Worm (Caenorhabditis elegans) whole organism, mixed stage, embryonic: ENCODE data around the gene hlh-15.
A peak's percentile ranks its signal among the peaks of the same experiment; 100 is the strongest.

Experiments
- M03D4.4 ChIP-seq: sonication (generic microtip); optimal IDR thresholded peaks from 2 replicates; lab custom pipeline; 2017; ENCODE audit warnings: mild to moderate bottlenecking, missing genetic modification characterization, missing compliant biosample characterization
- bed-3 ChIP-seq: fragments of 200-800 bp; sonication (Bioruptor generic); optimal IDR thresholded peaks from 3 replicates; lab custom pipeline; 2018; ENCODE audit warnings: mild to moderate bottlenecking, missing genetic modification characterization, moderate library complexity, missing compliant biosample characterization
- blmp-1 ChIP-seq: fragments of 150-350 bp; optimal IDR thresholded peaks from 2 replicates; lab custom pipeline; 2014; ENCODE audit warnings: missing biosample characterization, missing genetic modification characterization
- ceh-39 ChIP-seq: fragments of 150-350 bp; optimal IDR thresholded peaks from 2 replicates; lab custom pipeline; 2014; ENCODE audit warnings: missing biosample characterization, missing genetic modification characterization
- ceh-83 ChIP-seq: fragments of 200-800 bp; sonication (Bioruptor generic); optimal IDR thresholded peaks from 2 replicates; lab custom pipeline; 2018; ENCODE audit warnings: mild to moderate bottlenecking, missing genetic modification characterization, missing compliant biosample characterization
- ces-1 ChIP-seq: fragments of 150-350 bp; optimal IDR thresholded peaks from 2 replicates; lab custom pipeline; 2014; ENCODE audit warnings: missing biosample characterization, missing genetic modification reagents, missing genetic modification characterization
- cnd-1 ChIP-seq: fragments of 200-800 bp; sonication (Bioruptor generic); optimal IDR thresholded peaks from 2 replicates; lab custom pipeline; 2018; ENCODE audit warnings: mild to moderate bottlenecking, missing genetic modification characterization, missing compliant biosample characterization
- drap-1 ChIP-seq: fragments of 200-800 bp; sonication (Bioruptor generic); optimal IDR thresholded peaks from 3 replicates; lab custom pipeline; 2018; ENCODE audit warnings: mild to moderate bottlenecking, missing genetic modification characterization, missing compliant biosample characterization
- elt-1 ChIP-seq: sonication (generic microtip); optimal IDR thresholded peaks from 2 replicates; lab custom pipeline; 2017; ENCODE audit warnings: missing genetic modification characterization, mild to moderate bottlenecking, missing compliant biosample characterization, antibody characterized with exemption, moderate library complexity, borderline replicate concordance; ENCODE audit not compliant: insufficient read depth
- elt-3 ChIP-seq: fragments of 150-350 bp; optimal IDR thresholded peaks from 2 replicates; lab custom pipeline; 2014; ENCODE audit warnings: missing biosample characterization, missing genetic modification characterization
- ham-2 ChIP-seq: fragments of 200-800 bp; sonication (Bioruptor generic); optimal IDR thresholded peaks from 2 replicates; lab custom pipeline; 2018; ENCODE audit warnings: mild to moderate bottlenecking, missing genetic modification characterization, missing compliant biosample characterization
- hlh-1 ChIP-seq: fragments of 150-350 bp; optimal IDR thresholded peaks from 2 replicates; lab custom pipeline; 2014; ENCODE audit warnings: missing biosample characterization, missing genetic modification reagents, missing genetic modification characterization
- lin-13 ChIP-seq: fragments of 150-350 bp; optimal IDR thresholded peaks from 2 replicates; lab custom pipeline; 2014; ENCODE audit warnings: missing biosample characterization, missing genetic modification characterization
- lin-32 ChIP-seq: fragments of 200-800 bp; sonication (Bioruptor generic); optimal IDR thresholded peaks from 2 replicates; lab custom pipeline; 2018; ENCODE audit warnings: mild to moderate bottlenecking, missing genetic modification characterization, missing compliant biosample characterization
- mab-5 ChIP-seq: fragments of 150-350 bp; optimal IDR thresholded peaks from 2 replicates; lab custom pipeline; 2014; ENCODE audit warnings: missing biosample characterization, missing genetic modification characterization
- mep-1 ChIP-seq: fragments of 150-350 bp; optimal IDR thresholded peaks from 2 replicates; lab custom pipeline; 2017; ENCODE audit warnings: missing biosample characterization, missing genetic modification reagents, missing genetic modification characterization, inconsistent platforms
- mls-2 ChIP-seq: sonication (generic microtip); optimal IDR thresholded peaks from 2 replicates; lab custom pipeline; 2016; ENCODE audit warnings: mild to moderate bottlenecking, missing genetic modification characterization, moderate library complexity, missing compliant biosample characterization
- nhr-2 ChIP-seq: fragments of 150-350 bp; optimal IDR thresholded peaks from 2 replicates; lab custom pipeline; 2014; ENCODE audit warnings: missing biosample characterization, missing genetic modification characterization
- nhr-237 ChIP-seq: fragments of 150-350 bp; optimal IDR thresholded peaks from 2 replicates; lab custom pipeline; 2014; ENCODE audit warnings: missing biosample characterization, missing genetic modification characterization
- nhr-28 ChIP-seq: fragments of 150-350 bp; optimal IDR thresholded peaks from 2 replicates; lab custom pipeline; 2014; ENCODE audit warnings: missing biosample characterization, missing genetic modification characterization
- nhr-76 ChIP-seq: sonication (generic microtip); optimal IDR thresholded peaks from 2 replicates; lab custom pipeline; 2017; ENCODE audit warnings: missing biosample characterization, missing genetic modification characterization
- sem-2 ChIP-seq: fragments of 200-800 bp; sonication (Bioruptor generic); optimal IDR thresholded peaks from 2 replicates; lab custom pipeline; 2018; ENCODE audit warnings: mild to moderate bottlenecking, missing genetic modification characterization, missing compliant biosample characterization
- tbx-8 ChIP-seq: fragments of 200-800 bp; sonication (Bioruptor generic); optimal IDR thresholded peaks from 2 replicates; lab custom pipeline; 2018; ENCODE audit warnings: mild to moderate bottlenecking, missing genetic modification characterization, moderate library complexity, missing compliant biosample characterization
- unc-120 ChIP-seq: sonication (generic microtip); optimal IDR thresholded peaks from 2 replicates; lab custom pipeline; 2017; ENCODE audit warnings: missing genetic modification characterization, missing compliant biosample characterization; ENCODE audit not compliant: poor library complexity, severe bottlenecking
- unc-39 ChIP-seq: fragments of 150-350 bp; optimal IDR thresholded peaks from 2 replicates; lab custom pipeline; 2014; ENCODE audit warnings: missing biosample characterization, missing genetic modification characterization
- unc-62 ChIP-seq: fragments of 150-350 bp; optimal IDR thresholded peaks from 2 replicates; lab custom pipeline; 2014; ENCODE audit warnings: missing biosample characterization, missing genetic modification reagents, missing genetic modification characterization
- ztf-11 ChIP-seq: fragments of 150-350 bp; optimal IDR thresholded peaks from 2 replicates; lab custom pipeline; 2014; ENCODE audit warnings: missing biosample characterization, missing genetic modification characterization

The hlh-15 gene

DNA sequence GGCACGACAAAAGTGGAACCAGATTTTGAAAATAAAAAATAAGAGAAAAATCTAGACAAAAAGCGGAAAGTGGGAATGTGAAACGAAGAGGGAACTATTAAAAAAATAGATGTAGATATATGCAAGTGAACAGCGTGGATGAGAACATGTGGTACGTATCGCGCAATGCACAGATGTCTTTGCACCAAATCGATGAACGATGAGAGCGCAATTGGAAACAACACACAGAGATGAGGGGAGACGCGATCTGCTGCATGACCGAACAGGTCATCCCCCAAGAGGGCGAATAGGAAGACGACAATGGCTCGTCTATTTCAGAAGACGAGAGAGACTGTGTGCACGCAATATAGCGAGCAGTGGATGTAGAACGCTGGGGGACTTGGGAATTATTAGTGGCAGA lies 39.5 kb upstream of the hlh-15 start:
- TF ChIP-seq mls-2 (tag; lab: Kevin White, UChicago) (peak; percentile 17), lin-32 (GFP tag; lab: Kevin White, UChicago) (peak; percentile 27), elt-3 (tag; lab: Kevin White, UChicago) (no peak), nhr-2 (tag; lab: Kevin White, UChicago) (peak; percentile 76), ceh-83 (GFP tag; lab: Kevin White, UChicago) (no peak), cnd-1 (tag; lab: Kevin White, UChicago) (peak; percentile 47), ceh-39 (tag; lab: Kevin White, UChicago) (peak; percentile 72)

- TF ChIP-seq unc-120 (tag; lab: Kevin White, UChicago) (peak; percentile 11), elt-1 (tag; lab: Kevin White, UChicago) (no peak), nhr-2 (tag; lab: Kevin White, UChicago) (no peak), nhr-28 (tag; lab: Kevin White, UChicago) (no peak), hlh-1 (peak; percentile 98), ces-1 (GFP tag; lab: Kevin White, UChicago) (no peak), unc-62 (GFP tag; lab: Kevin White, UChicago) (peak; percentile 54), mab-5 (tag; lab: Kevin White, UChicago) (no peak), lin-32 (GFP tag; lab: Kevin White, UChicago) (no peak)
- TF ChIP-seq, all 35 proteins: peak for 3
Observed at ce11 chrX:2452297-2452696, 39.1 kb upstream of the hlh-15 start.

- peak; percentile 42 for TF ChIP-seq ces-1 (GFP tag; lab: Kevin White, UChicago)
- TF ChIP-seq elt-3 (tag; lab: Kevin White, UChicago): no peak
- no peak for TF ChIP-seq nhr-76 (tag; lab: Kevin White, UChicago)
- TF ChIP-seq mab-5 (tag; lab: Kevin White, UChicago): no peak
- no peak for TF ChIP-seq lin-13
- no peak for TF ChIP-seq M03D4.4 (tag; lab: Kevin White, UChicago)
- no peak for TF ChIP-seq elt-1 (tag; lab: Kevin White, UChicago)
- no peak for TF ChIP-seq tbx-8
Observed at ce11 chrX:2450994-2451393, 37.8 kb upstream of the hlh-15 start.

ce11 chrX:2447214-2447613 lies 34.0 kb upstream of the hlh-15 start:
- no peak for TF ChIP-seq bed-3
- no peak for TF ChIP-seq unc-39
- no peak for TF ChIP-seq sem-2
- TF ChIP-seq mab-5 (tag; lab: Kevin White, UChicago): no peak
- TF ChIP-seq lin-13: no peak
- TF ChIP-seq ham-2 (GFP tag; lab: Kevin White, UChicago): no peak
- no peak for TF ChIP-seq mep-1 (tag; lab: Kevin White, UChicago)
- no peak for TF ChIP-seq cnd-1 (tag; lab: Kevin White, UChicago)
- no peak for TF ChIP-seq ces-1 (GFP tag; lab: Kevin White, UChicago)
- TF ChIP-seq nhr-237: no peak
- no peak for TF ChIP-seq elt-1 (tag; lab: Kevin White, UChicago)
- TF ChIP-seq unc-120 (tag; lab: Kevin White, UChicago): no peak
- no peak for TF ChIP-seq nhr-2 (tag; lab: Kevin White, UChicago)
- no peak for TF ChIP-seq nhr-28 (tag; lab: Kevin White, UChicago)
- TF ChIP-seq mls-2 (tag; lab: Kevin White, UChicago): no peak

DNA sequence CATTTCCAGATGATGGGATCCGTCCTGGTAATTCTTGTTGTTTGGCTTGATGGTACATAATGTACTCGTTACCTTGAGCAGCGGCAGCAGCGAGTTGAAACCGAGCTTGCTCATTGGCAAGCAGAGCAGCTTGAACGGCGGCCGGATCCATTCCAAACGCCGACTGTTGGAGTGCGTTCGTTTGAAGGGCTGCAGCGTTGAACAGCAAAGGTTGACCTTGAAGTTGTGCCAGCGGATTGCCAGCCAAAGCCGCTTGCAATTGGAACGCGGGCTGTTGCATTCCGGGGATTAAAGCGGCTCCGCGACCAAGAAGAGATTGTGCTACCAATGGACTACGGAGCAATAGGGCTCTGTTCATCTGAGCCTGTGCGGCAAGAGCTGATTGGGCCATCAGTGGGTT lies 33.0 kb upstream of the hlh-15 start:
- no peak for TF ChIP-seq mls-2 (tag; lab: Kevin White, UChicago)
- no peak for TF ChIP-seq lin-13
- TF ChIP-seq nhr-76 (tag; lab: Kevin White, UChicago): no peak
- TF ChIP-seq cnd-1 (tag; lab: Kevin White, UChicago): no peak
- TF ChIP-seq M03D4.4 (tag; lab: Kevin White, UChicago): no peak
- no peak for TF ChIP-seq unc-62 (GFP tag; lab: Kevin White, UChicago)
- TF ChIP-seq lin-32 (GFP tag; lab: Kevin White, UChicago): no peak
- no peak for TF ChIP-seq elt-1 (tag; lab: Kevin White, UChicago)
- TF ChIP-seq nhr-2 (tag; lab: Kevin White, UChicago): no peak
- no peak for TF ChIP-seq ham-2 (GFP tag; lab: Kevin White, UChicago)
- no peak for TF ChIP-seq ceh-83 (GFP tag; lab: Kevin White, UChicago)
- no peak for TF ChIP-seq blmp-1 (tag; lab: Kevin White, UChicago)
- TF ChIP-seq ztf-11 (tag; lab: Kevin White, UChicago): no peak
- no peak for TF ChIP-seq tbx-8
- TF ChIP-seq drap-1 (GFP tag; lab: Kevin White, UChicago): no peak
- no peak for TF ChIP-seq ces-1 (GFP tag; lab: Kevin White, UChicago)
- TF ChIP-seq, all 35 proteins: peak for 0
